Worm (Caenorhabditis elegans): Measurements from ENCODE around the gene Y73C8B.3.

Y73C8B.3 gene

DNA sequence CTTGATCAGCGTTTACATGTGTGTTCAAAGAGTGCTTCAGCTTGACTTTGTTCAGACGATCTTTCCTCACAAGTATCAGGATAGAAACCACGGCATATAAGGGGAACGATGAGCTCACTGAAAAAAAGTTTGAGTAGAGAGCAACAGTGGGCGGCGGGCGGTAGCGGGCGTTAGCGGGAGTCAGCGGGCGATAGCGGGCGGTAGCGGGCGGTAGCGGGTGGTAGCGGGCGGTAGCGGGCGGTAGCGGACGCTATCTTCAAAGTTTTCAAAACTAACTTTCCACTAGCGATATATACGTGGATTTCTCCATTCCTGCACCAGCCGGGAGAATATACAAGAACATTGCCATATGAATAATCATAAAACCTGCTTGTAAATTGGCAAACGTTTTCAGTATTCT, 47.8 kb downstream of the Y73C8B.3 start:
- TF ChIP-seq nhr-11 (tag; optimal IDR thresholded peaks at IDR 0.05) (no peak), pqm-1 (tag; optimal IDR thresholded peaks at IDR 0.05) (no peak)

DNA sequence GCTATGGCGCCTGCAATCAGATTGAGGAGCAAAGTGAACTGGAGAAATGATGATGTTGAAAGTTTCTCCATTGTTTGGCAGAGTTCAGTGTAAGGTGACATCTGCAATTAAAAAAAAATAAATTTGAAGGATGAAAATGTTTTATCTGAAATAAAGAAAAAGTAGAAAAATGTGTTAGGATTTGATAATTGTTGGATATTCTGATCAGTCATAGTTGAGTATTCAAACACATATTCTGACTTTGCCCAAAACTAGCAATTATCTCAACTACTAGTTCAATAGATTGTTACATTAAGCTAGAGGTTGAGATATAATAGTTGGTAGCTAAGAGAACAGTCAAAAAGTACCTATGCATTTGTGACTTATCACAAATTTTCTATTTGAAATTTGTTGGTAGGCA, 48.5 kb downstream of the Y73C8B.3 start, which contains the start of gene srab-10:
Gene srab-10, minus strand, starts transcription at position 101 of the 400 bp plus-strand sequence.
- TF ChIP-seq elt-1 (tag; optimal IDR thresholded peaks at IDR 0.05) (no peak), nhr-28 (tag; optimal IDR thresholded peaks at IDR 0.05) (no peak), lin-39 (tag; optimal IDR thresholded peaks at IDR 0.05) (no peak), sea-2 (GFP tag; optimal IDR thresholded peaks at IDR 0.05) (no peak), nhr-77 (tag; optimal IDR thresholded peaks at IDR 0.05) (no peak), nhr-25 (tag; optimal IDR thresholded peaks at IDR 0.05) (no peak), pha-4 (tag; optimal IDR thresholded peaks at IDR 0.05) (no peak), nhr-43 (tag; optimal IDR thresholded peaks at IDR 0.05; ENCODE audit: poor library complexity, severe bottlenecking) (no peak), mml-1 (tag; optimal IDR thresholded peaks at IDR 0.05) (no peak), ztf-4 (tag; optimal IDR thresholded peaks at IDR 0.05) (no peak), mdl-1 (tag; optimal IDR thresholded peaks at IDR 0.05) (no peak)

All from whole organism, L3 larva.